Worm (Caenorhabditis elegans) whole organism, young adult: Measurements from ENCODE around the gene nhr-141.

Experiments
- F23B12.7 ChIP-seq: sonication (generic microtip); optimal IDR thresholded peaks from 2 replicates; lab custom pipeline; 2017; ENCODE audit warnings: missing genetic modification characterization, mild to moderate bottlenecking, missing compliant biosample characterization, antibody characterized with exemption, moderate library complexity; ENCODE audit not compliant: insufficient read depth
- F57C9.4 ChIP-seq: sonication (generic microtip); optimal IDR thresholded peaks from 2 replicates; lab custom pipeline; 2017; ENCODE audit warnings: mild to moderate bottlenecking, missing genetic modification characterization, missing compliant biosample characterization
- Y79H2A.3 ChIP-seq: fragments of 200-800 bp; sonication (Bioruptor generic); conservative IDR thresholded peaks from 2 replicates; pipeline ENCODE4 v1.3.6; 2022; ENCODE audit warnings: missing genetic modification reagents, missing genetic modification characterization, missing compliant biosample characterization
- ama-1 ChIP-seq, 3 experiments: fragments of 150-350 bp in 1 of 3; sonication (generic microtip) in 2 of 3; optimal IDR thresholded peaks; 2 replicates each; lab custom pipeline; 2014 to 2018; ENCODE audit warnings: missing biosample characterization in 2 of 3, missing genetic modification characterization in 2 of 3, missing genetic modification reagents in 2 of 3
- lin-40 ChIP-seq: sonication (generic microtip); optimal IDR thresholded peaks from 2 replicates; lab custom pipeline; 2016; ENCODE audit warnings: missing genetic modification characterization, mild to moderate bottlenecking, missing compliant biosample characterization, missing genotype, missing genetic modification reagents
- lin-54 ChIP-seq: fragments of 200-800 bp; sonication (Bioruptor generic); optimal IDR thresholded peaks from 2 replicates; lab custom pipeline; 2018; ENCODE audit warnings: mild to moderate bottlenecking, missing genetic modification characterization, missing compliant biosample characterization
- lsy-27 ChIP-seq: sonication (generic microtip); optimal IDR thresholded peaks from 2 replicates; lab custom pipeline; 2017; ENCODE audit warnings: missing genetic modification characterization, mild to moderate bottlenecking, missing compliant biosample characterization, antibody characterized with exemption, missing genotype, borderline replicate concordance; ENCODE audit not compliant: insufficient read depth
- mxl-1 ChIP-seq: sonication (generic microtip); optimal IDR thresholded peaks from 2 replicates; lab custom pipeline; 2016; ENCODE audit warnings: missing genetic modification characterization, missing compliant biosample characterization
- nhr-120 ChIP-seq: fragments of 200-800 bp; sonication (Bioruptor generic); IDR thresholded peaks from 2 replicates; pipeline ENCODE4 v1.3.6; 2022; ENCODE audit warnings: missing genetic modification characterization, missing compliant biosample characterization
- pha-4 ChIP-seq: fragments of 150-350 bp; sonication (generic microtip); optimal IDR thresholded peaks from 2 replicates; lab custom pipeline; 2014; ENCODE audit warnings: missing biosample characterization, missing genetic modification reagents, missing genetic modification characterization
- rcor-1 ChIP-seq: fragments of 200-800 bp; sonication (Bioruptor generic); IDR thresholded peaks from 2 replicates; pipeline ENCODE4 v1.3.6; 2022; ENCODE audit warnings: missing genetic modification reagents, missing genetic modification characterization, missing compliant biosample characterization

DNA sequence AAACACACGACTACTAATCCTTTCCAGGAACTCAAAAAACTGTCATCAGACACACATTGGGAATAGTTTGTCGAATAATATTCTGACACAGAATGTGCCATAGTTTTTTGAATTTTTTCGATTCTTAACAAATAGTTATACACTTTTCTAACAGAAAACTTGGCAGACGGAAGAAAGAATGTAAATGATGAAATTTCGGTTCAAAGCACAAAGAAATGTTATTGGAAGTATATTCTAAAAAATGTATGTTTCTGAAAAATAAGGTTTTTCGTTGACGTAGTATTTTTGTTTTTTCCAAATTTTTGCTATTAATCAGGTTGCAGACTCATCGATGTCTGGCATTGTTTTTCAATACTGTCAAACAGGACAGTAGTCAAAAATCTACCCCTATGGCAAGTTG is 16.4 kb downstream of the nhr-141 start, which contains the start of gene srh-92:
- TF ChIP-seq Y79H2A.3 (GFP tag; lab: Robert Waterston, UW) (no peak), ama-1 (optimal IDR thresholded peaks at IDR 0.05; lab: Kevin White, UChicago) (no peak), ama-1 (GFP tag; optimal IDR thresholded peaks at IDR 0.05; lab: Kevin White, UChicago) (no peak), F23B12.7 (tag; lab: Kevin White, UChicago) (no peak), rcor-1 (GFP tag; lab: Robert Waterston, UW) (no peak), mxl-1 (no peak), nhr-120 (no peak), pha-4 (tag; lab: Kevin White, UChicago) (no peak), lsy-27 (tag; lab: Kevin White, UChicago) (no peak), F57C9.4 (tag; lab: Kevin White, UChicago) (no peak), lin-54 (no peak), lin-40 (tag; lab: Kevin White, UChicago) (no peak)
